Fruit fly (Drosophila melanogaster): ENCODE results near the gene CG3164.

Gene CG3164

dm6 chr2L:128977-129941 lies 1.3 kb downstream of the CG3164 start (continued):
- no peak for TF ChIP-seq NC2α (GFP tag; optimal IDR thresholded peaks at IDR 0.05)
- TF ChIP-seq dmrt11E (tag; optimal IDR thresholded peaks at IDR 0.05) = no peak
- TF ChIP-seq Atf-2 (GFP tag; optimal IDR thresholded peaks at IDR 0.05) = no peak

- TF ChIP-seq fru (optimal IDR thresholded peaks at IDR 0.05) (no peak), bsh (GFP tag; optimal IDR thresholded peaks at IDR 0.05) (no peak), HLH4C (GFP tag; IDR thresholded peaks at IDR 0.05; ENCODE audit: partially characterized antibody) (no peak), Sox102F (GFP tag; optimal IDR thresholded peaks at IDR 0.05) (no peak), CG17568 (GFP tag; optimal IDR thresholded peaks at IDR 0.05) (peak; percentile 31), nerfin-2 (GFP tag; IDR thresholded peaks at IDR 0.05; ENCODE audit: partially characterized antibody) (no peak), otp (GFP tag; IDR thresholded peaks at IDR 0.05) (0 out of 3 replicates have a peak, but pooled peaks have one; percentile 8), C15 (GFP tag; IDR thresholded peaks at IDR 0.05) (no peak), slbo (GFP tag; IDR thresholded peaks at IDR 0.05) (no peak), exex (tag; optimal IDR thresholded peaks at IDR 0.05) (peak; percentile 9), CG13894 (tag; optimal IDR thresholded peaks at IDR 0.05) (peak; percentile 49), ci (GFP tag; IDR thresholded peaks at IDR 0.05) (0 out of 3 replicates have a peak, but pooled peaks have one; percentile 22), hbn (GFP tag; IDR thresholded peaks at IDR 0.05; ENCODE audit: partially characterized antibody) (no peak), Doc3 (GFP tag; IDR thresholded peaks at IDR 0.05; ENCODE audit: partially characterized antibody) (no peak), CG15269 (tag; optimal IDR thresholded peaks at IDR 0.05) (no peak), CG4282 (GFP tag; optimal IDR thresholded peaks at IDR 0.05) (no peak), lab (GFP tag; optimal IDR thresholded peaks at IDR 0.05) (peak; percentile 51), jing (GFP tag; optimal IDR thresholded peaks at IDR 0.05) (no peak), fu2 (GFP tag; optimal IDR thresholded peaks at IDR 0.05) (no peak), gcm2 (GFP tag; optimal IDR thresholded peaks at IDR 0.05) (no peak), CG12071 (GFP tag; optimal IDR thresholded peaks at IDR 0.05) (peak; percentile 30), CG10366 (GFP tag; IDR thresholded peaks at IDR 0.05) (no peak), CG8478 (optimal IDR thresholded peaks at IDR 0.05) (no peak), kah (GFP tag; optimal IDR thresholded peaks at IDR 0.05) (no peak), Pdp1 (GFP tag; optimal IDR thresholded peaks at IDR 0.05) (peak in 1 of 2 experiments; percentile 15), odd (GFP tag; optimal IDR thresholded peaks at IDR 0.05) (peak; percentile 12), CG30403 (GFP tag; optimal IDR thresholded peaks at IDR 0.05) (no peak), Hmr (GFP tag; optimal IDR thresholded peaks at IDR 0.05) (peak; percentile 28), chinmo (GFP tag; IDR thresholded peaks at IDR 0.05; ENCODE audit: partially characterized antibody) (peak; percentile 63; the same call in 2 of the 4 replicates), Oli (tag; optimal IDR thresholded peaks at IDR 0.05) (no peak), CG16779 (GFP tag; IDR thresholded peaks at IDR 0.05) (no peak), CG17359 (tag; optimal IDR thresholded peaks at IDR 0.05) (no peak), CG12155 (GFP tag; optimal IDR thresholded peaks at IDR 0.05) (no peak), Sry-β (GFP tag; optimal IDR thresholded peaks at IDR 0.05) (no peak), Sox100B (GFP tag; optimal IDR thresholded peaks at IDR 0.05) (no peak), CG17385 (GFP tag; optimal IDR thresholded peaks at IDR 0.05) (peak; percentile 21), vfl (GFP tag; optimal IDR thresholded peaks at IDR 0.05) (no peak), CG3065 (GFP tag; optimal IDR thresholded peaks at IDR 0.05) (no peak), sob (GFP tag; IDR thresholded peaks at IDR 0.05) (peak; percentile 28; the same call in 1 of the 2 replicates), phol (tag; optimal IDR thresholded peaks at IDR 0.05) (no peak), CG9876 (GFP tag; optimal IDR thresholded peaks at IDR 0.05) (no peak), tap (tag; optimal IDR thresholded peaks at IDR 0.05) (no peak), Dbx (GFP tag; IDR thresholded peaks at IDR 0.05) (peak; percentile 16; the same call in 1 of the 3 replicates), CG4404 (GFP tag; IDR thresholded peaks at IDR 0.05) (no peak)
These were observed 2.3 kb downstream of the CG3164 start for dm6 chr2L:128296-128715.

Measured in whole organism, embryonic.